Fruit fly (Drosophila melanogaster) whole organism, pupa: Measurements from ENCODE around the gene CG6870.
A peak's percentile ranks its signal among the peaks of the same experiment; 100 is the strongest.

ENCODE experiments used
- CG10348 ChIP-seq: fragments of 200-800 bp; sonication (Bioruptor generic); IDR thresholded peaks from 2 replicates; pipeline ENCODE4 v1.3.6; 2022; ENCODE audit warnings: missing biosample characterization, missing genetic modification characterization
- CG12605 ChIP-seq: fragments of 200-800 bp; sonication (Bioruptor generic); IDR thresholded peaks from 2 replicates; pipeline ENCODE4 v1.3.6; 2022; ENCODE audit warnings: missing biosample characterization, missing genetic modification characterization
- CG13204 ChIP-seq: fragments of 200-800 bp; sonication (Bioruptor generic); optimal IDR thresholded peaks from 2 replicates; lab custom pipeline; 2018; ENCODE audit warnings: missing biosample characterization, mild to moderate bottlenecking, missing genetic modification characterization, moderate library complexity
- CG14655 ChIP-seq: fragments of 200-800 bp; sonication (Bioruptor generic); optimal IDR thresholded peaks from 3 replicates; lab custom pipeline; 2017; ENCODE audit warnings: mild to moderate bottlenecking, missing biosample characterization, missing genetic modification reagents, missing genetic modification characterization
- CG15710 ChIP-seq: fragments of 200-800 bp; sonication (Bioruptor generic); optimal IDR thresholded peaks from 2 replicates; lab custom pipeline; 2018; ENCODE audit warnings: missing biosample characterization, mild to moderate bottlenecking, missing genetic modification characterization, moderate library complexity
- CG17806 ChIP-seq: fragments of 200-800 bp; sonication (Bioruptor generic); optimal IDR thresholded peaks from 2 replicates; lab custom pipeline; 2018; ENCODE audit warnings: missing biosample characterization, mild to moderate bottlenecking, missing genetic modification characterization, moderate library complexity
- CG32121 ChIP-seq: fragments of 200-800 bp; sonication (Bioruptor generic); IDR thresholded peaks from 2 replicates; pipeline ENCODE4 v1.3.6; 2022; ENCODE audit warnings: missing biosample characterization, missing genetic modification characterization
- CG34367 ChIP-seq: fragments of 200-800 bp; sonication (Bioruptor generic); optimal IDR thresholded peaks from 2 replicates; lab custom pipeline; 2018; ENCODE audit warnings: missing biosample characterization, mild to moderate bottlenecking, missing genetic modification characterization
- CG4496 ChIP-seq: fragments of 200-800 bp; sonication (Bioruptor generic); IDR thresholded peaks from 3 replicates; pipeline ENCODE4 v1.3.6; 2022; ENCODE audit warnings: missing biosample characterization, missing genetic modification characterization
- CG8159 ChIP-seq: fragments of 200-800 bp; sonication (Bioruptor generic); optimal IDR thresholded peaks from 3 replicates; lab custom pipeline; 2018; ENCODE audit warnings: missing biosample characterization, mild to moderate bottlenecking, missing genetic modification characterization, moderate library complexity
- CG8301 ChIP-seq: fragments of 200-800 bp; sonication (Bioruptor generic); optimal IDR thresholded peaks from 2 replicates; lab custom pipeline; 2018; ENCODE audit warnings: missing biosample characterization, mild to moderate bottlenecking, missing genetic modification characterization
- CG9948 ChIP-seq: fragments of 200-800 bp; sonication (Bioruptor generic); optimal IDR thresholded peaks from 2 replicates; lab custom pipeline; 2018; ENCODE audit warnings: missing biosample characterization, mild to moderate bottlenecking, missing genetic modification characterization, moderate library complexity
- D1 ChIP-seq: fragments of 200-800 bp; sonication (Bioruptor generic); optimal IDR thresholded peaks from 2 replicates; lab custom pipeline; 2018; ENCODE audit warnings: missing biosample characterization, mild to moderate bottlenecking, missing genetic modification characterization, moderate library complexity
- EcR ChIP-seq: fragments of 200-800 bp; sonication (Bioruptor generic); optimal IDR thresholded peaks from 3 replicates; lab custom pipeline; 2019; ENCODE audit warnings: missing biosample characterization, missing genetic modification characterization, mild to moderate bottlenecking, moderate library complexity, missing genetic modification reagents
- Ets98B ChIP-seq: fragments of 200-800 bp; sonication (Bioruptor generic); IDR thresholded peaks from 2 replicates; pipeline ENCODE4 v1.3.6; 2022; ENCODE audit warnings: missing biosample characterization, missing genetic modification characterization
- Pif1A ChIP-seq: fragments of 200-800 bp; sonication (Bioruptor generic); optimal IDR thresholded peaks from 3 replicates; lab custom pipeline; 2016; ENCODE audit warnings: missing biosample characterization, missing genetic modification characterization
- Pif1B ChIP-seq: fragments of 200-800 bp; sonication (Bioruptor generic); optimal IDR thresholded peaks from 3 replicates; lab custom pipeline; 2016; ENCODE audit warnings: missing biosample characterization, missing genetic modification characterization
- Snoo ChIP-seq: fragments of 200-800 bp; sonication (Bioruptor generic); optimal IDR thresholded peaks from 3 replicates; lab custom pipeline; 2017; ENCODE audit warnings: missing biosample characterization, mild to moderate bottlenecking, missing genetic modification characterization, inconsistent platforms
- fd96Ca ChIP-seq: fragments of 200-800 bp; sonication (Bioruptor generic); IDR thresholded peaks from 3 replicates; pipeline ENCODE4 v1.3.6; 2022; ENCODE audit warnings: missing biosample characterization, missing genetic modification characterization
- gl ChIP-seq: fragments of 200-800 bp; sonication (Bioruptor generic); optimal IDR thresholded peaks from 2 replicates; lab custom pipeline; 2018; ENCODE audit warnings: missing biosample characterization, mild to moderate bottlenecking, missing genetic modification characterization
- rn ChIP-seq: fragments of 200-800 bp; sonication (Bioruptor generic); IDR thresholded peaks from 2 replicates; pipeline ENCODE4 v1.3.6; 2022; ENCODE audit warnings: missing biosample characterization, missing genetic modification characterization

CG6870 gene

dm6 chr2L:17589115-17589514 lies 3.0 kb downstream of the CG6870 start, which contains the start of gene Oli:
Oli (plus strand) TSS chr2L:17589184.
- TF ChIP-seq D1 (no peak), CG4496 (GFP tag; lab: Robert Waterston, UW) (no peak), CG34367 (no peak)

dm6 chr2L:17588173-17589082 lies 3.7 kb downstream of the CG6870 start:
- TF ChIP-seq CG12605 = no peak
- peak; percentile 30 for TF ChIP-seq CG15710 (tag; lab: Kevin White, UChicago)
- no peak for TF ChIP-seq Pif1A
- no peak for TF ChIP-seq CG8301
- no peak for TF ChIP-seq D1
- no peak for TF ChIP-seq gl (tag; lab: Kevin White, UChicago)
- TF ChIP-seq CG8159 (tag; lab: Kevin White, UChicago) = peak; percentile 64
- no peak for TF ChIP-seq CG10348 (GFP tag; lab: Robert Waterston, UW)

- TF ChIP-seq CG13204 (no peak), CG12605 (no peak), Ets98B (GFP tag; lab: Robert Waterston, UW) (no peak), gl (tag; lab: Kevin White, UChicago) (no peak), CG9948 (tag; lab: Kevin White, UChicago) (no peak), CG8301 (no peak), Pif1B (GFP tag; lab: Kevin White, UChicago) (no peak), Snoo (tag; lab: Kevin White, UChicago) (no peak), CG4496 (GFP tag; lab: Robert Waterston, UW) (no peak), CG15710 (tag; lab: Kevin White, UChicago) (no peak), CG34367 (no peak), rn (GFP tag; lab: Robert Waterston, UW) (no peak), fd96Ca (GFP tag; lab: Robert Waterston, UW) (no peak), CG10348 (GFP tag; lab: Robert Waterston, UW) (no peak), D1 (no peak)
Measured at dm6 chr2L:17586750-17587149, 5.3 kb downstream of the CG6870 start.

- no peak for TF ChIP-seq CG14655 (GFP tag; lab: Kevin White, UChicago)
- TF ChIP-seq CG8159 (tag; lab: Kevin White, UChicago) = no peak
- TF ChIP-seq EcR (GFP tag; lab: Kevin White, UChicago) = no peak
- no peak for TF ChIP-seq Pif1B (GFP tag; lab: Kevin White, UChicago)
- no peak for TF ChIP-seq CG9948 (tag; lab: Kevin White, UChicago)
- TF ChIP-seq CG13204 = no peak
- no peak for TF ChIP-seq CG4496 (GFP tag; lab: Robert Waterston, UW)
- TF ChIP-seq CG17806 (tag; lab: Kevin White, UChicago) = no peak
Measured at dm6 chr2L:17585000-17585399, 7.1 kb downstream of the CG6870 start.

- no peak for TF ChIP-seq CG17806 (tag; lab: Kevin White, UChicago)
- no peak for TF ChIP-seq fd96Ca (GFP tag; lab: Robert Waterston, UW)
- TF ChIP-seq Pif1B (GFP tag; lab: Kevin White, UChicago) = no peak
- TF ChIP-seq CG15710 (tag; lab: Kevin White, UChicago) = no peak
- no peak for TF ChIP-seq CG4496 (GFP tag; lab: Robert Waterston, UW)
- no peak for TF ChIP-seq Ets98B (GFP tag; lab: Robert Waterston, UW)
- TF ChIP-seq rn (GFP tag; lab: Robert Waterston, UW) = no peak
- TF ChIP-seq CG8301 = no peak
- no peak for TF ChIP-seq Snoo (tag; lab: Kevin White, UChicago)
- TF ChIP-seq, all 21 proteins: peak for 0
Measured at dm6 chr2L:17582994-17583393, 9.1 kb downstream of the CG6870 start.

- TF ChIP-seq CG15710 (tag; lab: Kevin White, UChicago) (no peak), Pif1B (GFP tag; lab: Kevin White, UChicago) (no peak), fd96Ca (GFP tag; lab: Robert Waterston, UW) (no peak), CG8301 (no peak), CG8159 (tag; lab: Kevin White, UChicago) (no peak), CG17806 (tag; lab: Kevin White, UChicago) (no peak), CG12605 (no peak), Snoo (tag; lab: Kevin White, UChicago) (no peak), CG14655 (GFP tag; lab: Kevin White, UChicago) (no peak), D1 (no peak), Pif1A (no peak), gl (tag; lab: Kevin White, UChicago) (no peak), CG32121 (GFP tag; lab: Robert Waterston, UW) (no peak), CG13204 (no peak), CG4496 (GFP tag; lab: Robert Waterston, UW) (no peak), EcR (GFP tag; lab: Kevin White, UChicago) (no peak)
Measured at dm6 chr2L:17574337-17574912, 17.7 kb downstream of the CG6870 start.
